Fruit fly (Drosophila melanogaster) S2 (cell line): ENCODE results near the gene Argp.

ENCODE experiments used
- CG8478 ChIP-seq: fragments of >200 bp; optimal IDR thresholded peaks from 2 replicates; lab custom pipeline; 2018
- CTCF ChIP-seq, 2 experiments: fragments of >200 bp; optimal IDR thresholded peaks; 2 replicates each; lab custom pipeline; 2018

DNA sequence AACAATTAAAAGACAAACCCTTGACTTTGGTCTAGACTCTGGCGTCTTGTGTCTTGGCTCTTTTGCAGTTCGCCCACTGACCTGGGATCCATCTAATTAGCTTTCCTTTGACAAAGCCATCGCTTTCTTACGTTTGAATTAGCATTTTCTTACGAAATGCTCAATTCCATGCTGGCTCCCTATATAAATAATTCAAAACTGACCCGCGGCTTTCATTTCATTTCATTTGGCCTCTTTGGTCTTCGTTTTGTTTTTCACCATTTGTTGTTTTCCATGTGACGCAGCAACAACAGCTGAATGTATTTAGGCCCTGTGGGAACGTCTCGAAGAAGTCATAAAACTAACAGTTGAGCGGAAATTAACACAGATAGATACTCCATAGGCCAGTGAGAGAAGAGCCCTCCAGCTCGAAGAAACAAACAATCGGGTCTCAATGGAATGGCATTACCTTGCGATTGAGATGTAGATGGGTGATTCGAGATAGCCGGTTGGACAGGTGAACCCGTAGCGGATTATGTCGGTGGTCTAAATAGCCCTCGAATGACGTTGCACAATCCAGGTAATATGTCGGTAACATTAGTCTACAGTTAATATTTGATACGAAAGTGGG is 14.4 kb upstream of the Argp start:
- TF ChIP-seq CG8478 (lab: Kevin White, UChicago): no peak
- TF ChIP-seq CTCF (optimal IDR thresholded peaks at IDR 0.05; lab: Kevin White, UChicago): no peak
